Worm (Caenorhabditis elegans) whole organism, L3 larva: ENCODE data around the gene dhhc-10.

ENCODE experiments used
- R02D3.7 ChIP-seq: fragments of 150-350 bp; optimal IDR thresholded peaks from 2 replicates; lab custom pipeline; 2014; ENCODE audit warnings: missing biosample characterization, missing genetic modification characterization
- aly-2 ChIP-seq: fragments of 150-350 bp; optimal IDR thresholded peaks from 2 replicates; lab custom pipeline; 2014; ENCODE audit warnings: missing biosample characterization, missing genetic modification characterization
- ceh-16 ChIP-seq: sonication (generic microtip); optimal IDR thresholded peaks from 2 replicates; lab custom pipeline; 2017; ENCODE audit warnings: missing biosample characterization, missing genetic modification characterization
- egl-27 ChIP-seq: sonication (generic microtip); optimal IDR thresholded peaks from 4 replicates; lab custom pipeline; 2017; ENCODE audit warnings: missing biosample characterization, missing genetic modification reagents, missing genetic modification characterization
- fkh-10 ChIP-seq: sonication (generic microtip); optimal IDR thresholded peaks from 2 replicates; lab custom pipeline; 2017; ENCODE audit warnings: missing biosample characterization, missing genetic modification reagents, missing genetic modification characterization
- fos-1 ChIP-seq: fragments of 150-350 bp; optimal IDR thresholded peaks from 2 replicates; lab custom pipeline; 2014; ENCODE audit warnings: missing biosample characterization, missing genetic modification characterization
- nhr-237 ChIP-seq: fragments of 150-350 bp; optimal IDR thresholded peaks from 2 replicates; lab custom pipeline; 2014; ENCODE audit warnings: missing biosample characterization, missing genetic modification characterization
- nhr-28 ChIP-seq: fragments of 150-350 bp; optimal IDR thresholded peaks from 2 replicates; lab custom pipeline; 2014; ENCODE audit warnings: missing biosample characterization, missing genetic modification characterization
- nhr-77 ChIP-seq: fragments of 150-350 bp; optimal IDR thresholded peaks from 2 replicates; lab custom pipeline; 2014; ENCODE audit warnings: missing biosample characterization, missing genetic modification characterization
- pha-4 ChIP-seq: fragments of 150-350 bp; optimal IDR thresholded peaks from 2 replicates; lab custom pipeline; 2014; ENCODE audit warnings: missing biosample characterization, missing genetic modification reagents, missing genetic modification characterization
- unc-39 ChIP-seq: sonication (generic microtip); optimal IDR thresholded peaks from 4 replicates; lab custom pipeline; 2017; ENCODE audit warnings: missing biosample characterization, missing genetic modification characterization
- ztf-11 ChIP-seq: fragments of 150-350 bp; optimal IDR thresholded peaks from 2 replicates; lab custom pipeline; 2014; ENCODE audit warnings: missing biosample characterization, missing genetic modification characterization
- ztf-4 ChIP-seq: fragments of 150-350 bp; optimal IDR thresholded peaks from 2 replicates; lab custom pipeline; 2014; ENCODE audit warnings: missing biosample characterization, missing genetic modification characterization

DNA sequence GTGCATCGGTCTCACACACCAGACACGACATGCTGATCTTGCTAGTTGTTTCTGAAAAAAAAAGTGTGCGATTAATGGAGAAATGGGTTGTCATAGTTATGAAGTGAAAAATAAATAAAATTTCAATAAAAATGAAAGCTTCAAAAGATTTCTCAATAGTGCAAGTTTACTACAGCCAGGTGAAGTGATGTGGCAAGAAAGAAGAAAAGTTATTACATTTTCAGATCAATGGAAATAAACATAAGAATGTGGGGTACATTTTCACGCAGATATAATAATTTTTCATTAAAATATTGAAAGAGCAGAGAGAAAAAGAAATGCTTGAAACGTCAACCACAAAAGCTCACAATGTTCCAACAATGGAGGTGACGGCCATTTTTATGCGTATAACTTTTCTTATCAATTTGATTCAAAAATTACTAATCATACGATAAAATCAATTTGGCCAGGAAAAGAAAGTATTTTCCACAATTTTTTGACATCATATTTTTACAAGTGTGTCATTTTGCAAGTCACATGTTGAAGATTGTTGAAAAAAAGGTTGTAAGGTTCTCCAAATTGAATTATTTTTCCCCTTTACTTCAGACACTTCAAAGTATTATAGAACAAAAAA, 46.6 kb upstream of the dhhc-10 start, which contains the start of gene nhr-45:
- no peak for TF ChIP-seq unc-39 (tag; lab: Kevin White, UChicago)
- TF ChIP-seq aly-2 (tag; lab: Kevin White, UChicago) = no peak
- TF ChIP-seq pha-4 = no peak
- TF ChIP-seq nhr-77 (tag; lab: Kevin White, UChicago) = no peak
- TF ChIP-seq fos-1 (tag; lab: Kevin White, UChicago) = no peak
- no peak for TF ChIP-seq ceh-16 (tag; lab: Kevin White, UChicago)
- no peak for TF ChIP-seq nhr-28 (tag; lab: Kevin White, UChicago)
- TF ChIP-seq ztf-4 (tag; lab: Kevin White, UChicago) = no peak
- no peak for TF ChIP-seq egl-27 (tag; lab: Kevin White, UChicago)
- TF ChIP-seq nhr-237 (tag; lab: Kevin White, UChicago) = no peak
- TF ChIP-seq fkh-10 (GFP tag; lab: Kevin White, UChicago) = peak; percentile 50
- no peak for TF ChIP-seq ztf-11 (tag; lab: Kevin White, UChicago)
- no peak for TF ChIP-seq R02D3.7 (tag; lab: Kevin White, UChicago)
